Fruit fly (Drosophila melanogaster): ENCODE measurements around the gene ERp44.

ERp44 gene

DNA sequence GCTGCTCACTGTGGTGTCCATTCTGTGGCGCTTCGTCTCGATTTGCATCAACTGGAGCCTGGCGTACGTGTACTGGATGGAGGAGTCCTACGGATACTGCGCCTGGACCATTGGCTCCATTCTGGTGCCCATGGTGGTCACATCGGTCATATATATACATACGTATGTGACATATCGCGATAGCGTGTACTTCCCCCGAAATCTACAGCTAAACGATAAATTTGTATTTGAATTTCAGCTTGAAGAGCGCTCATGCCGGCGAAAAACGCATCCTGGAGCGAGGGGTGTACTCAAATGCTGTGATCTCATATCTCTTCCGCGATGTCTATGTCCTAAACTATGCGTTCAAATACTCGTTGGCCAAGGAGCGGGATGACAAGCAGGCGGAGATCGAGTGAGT, 26.0 kb upstream of the ERp44 start:
- TF ChIP-seq usp (GFP tag; optimal IDR thresholded peaks at IDR 0.05): no peak
- no peak for TF ChIP-seq CG12659 (GFP tag; optimal IDR thresholded peaks at IDR 0.05)
- no peak for TF ChIP-seq GATAe (GFP tag; conservative IDR thresholded peaks at IDR 0.05)
- no peak for TF ChIP-seq Hmx (GFP tag; optimal IDR thresholded peaks at IDR 0.05)
- TF ChIP-seq emc (GFP tag; optimal IDR thresholded peaks at IDR 0.05): no peak
- TF ChIP-seq Lim3 (GFP tag; IDR thresholded peaks at IDR 0.05): no peak
- TF ChIP-seq D (optimal IDR thresholded peaks at IDR 0.05): no peak
- no peak for TF ChIP-seq D (GFP tag; optimal IDR thresholded peaks at IDR 0.05)
- no peak for TF ChIP-seq CG15514 (GFP tag; optimal IDR thresholded peaks at IDR 0.05)
- no peak for TF ChIP-seq CG2889 (GFP tag; IDR thresholded peaks at IDR 0.05)
- no peak for TF ChIP-seq lbe (GFP tag; optimal IDR thresholded peaks at IDR 0.05)
- TF ChIP-seq Dad (GFP tag; optimal IDR thresholded peaks at IDR 0.05): no peak

DNA sequence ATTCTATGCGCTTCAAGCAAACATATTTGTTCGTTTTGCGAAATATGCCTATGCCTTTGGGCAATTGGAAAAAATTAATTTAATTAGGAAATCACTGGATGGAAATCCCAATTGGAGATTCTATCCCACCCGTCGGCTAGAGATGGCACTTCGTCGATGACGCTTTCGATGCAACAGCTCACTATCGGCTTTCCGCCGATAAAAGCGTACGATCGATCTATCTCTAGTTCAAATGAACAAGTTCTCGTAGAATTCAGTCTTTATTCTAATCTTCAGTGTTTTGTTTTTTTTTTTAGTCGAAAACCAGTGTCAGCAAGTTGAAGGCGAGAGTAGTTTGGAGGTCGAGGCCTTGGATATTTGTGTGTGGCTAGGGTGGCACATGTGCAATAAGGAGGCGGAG, 25.5 kb upstream of the ERp44 start, which contains the start of the genes CG9917 and CG32579:
TSS of gene CG9917 (minus strand) at position 169 of the 400 bp plus-strand sequence.
TSS of gene CG32579 (plus strand) at position 224 of the 400 bp plus-strand sequence.
- TF ChIP-seq CG16815 (GFP tag; optimal IDR thresholded peaks at IDR 0.05) (no peak), Ets97D (GFP tag; optimal IDR thresholded peaks at IDR 0.05) (peak; percentile 55), tgo (GFP tag; IDR thresholded peaks at IDR 0.05) (no peak), otp (GFP tag; IDR thresholded peaks at IDR 0.05) (no peak), zen (tag; optimal IDR thresholded peaks at IDR 0.05) (peak; percentile 23), Neu2 (GFP tag; optimal IDR thresholded peaks at IDR 0.05; ENCODE audit: borderline replicate concordance) (peak; percentile 69), PHDP (tag; optimal IDR thresholded peaks at IDR 0.05) (no peak), CG16813 (GFP tag; IDR thresholded peaks at IDR 0.05; ENCODE audit: partially characterized antibody) (peak; percentile 80), shn (GFP tag; optimal IDR thresholded peaks at IDR 0.05) (no peak), Pdp1 (GFP tag; optimal IDR thresholded peaks at IDR 0.05) (peak in 1 of 2 experiments; percentile 6), CG43689 (GFP tag; IDR thresholded peaks at IDR 0.05) (no peak), sug (tag; optimal IDR thresholded peaks at IDR 0.05) (peak; percentile 7), Fer1 (GFP tag; optimal IDR thresholded peaks at IDR 0.05) (peak; percentile 13), Dref (GFP tag; IDR thresholded peaks at IDR 0.05) (peak; percentile 92), ci (GFP tag; IDR thresholded peaks at IDR 0.05) (no peak; the same call in 2 of the 3 replicates), BEAF-32 (GFP tag; optimal IDR thresholded peaks at IDR 0.05) (peak; percentile 76), CG3995 (GFP tag; optimal IDR thresholded peaks at IDR 0.05) (peak; percentile 80), grn (GFP tag; optimal IDR thresholded peaks at IDR 0.05) (peak; percentile 7), CG6854 (GFP tag; optimal IDR thresholded peaks at IDR 0.05) (no peak), CG11504 (tag; optimal IDR thresholded peaks at IDR 0.05) (no peak), CG2678 (tag; optimal IDR thresholded peaks at IDR 0.05) (no peak), D19B (GFP tag; optimal IDR thresholded peaks at IDR 0.05) (no peak), vnd (GFP tag; IDR thresholded peaks at IDR 0.05; ENCODE audit: partially characterized antibody) (peak; percentile 65; the same call in 2 of the 3 replicates), lmd (GFP tag; IDR thresholded peaks at IDR 0.05) (no peak), cad (GFP tag; optimal IDR thresholded peaks at IDR 0.05) (no peak), CG34376 (GFP tag; optimal IDR thresholded peaks at IDR 0.05) (peak; percentile 13), Sry-δ (GFP tag; optimal IDR thresholded peaks at IDR 0.05) (peak; percentile 93), CG2129 (GFP tag; IDR thresholded peaks at IDR 0.05; ENCODE audit: partially characterized antibody) (peak; percentile 35; the same call in 1 of the 2 replicates), schlank (tag; optimal IDR thresholded peaks at IDR 0.05) (no peak), CG11456 (GFP tag; IDR thresholded peaks at IDR 0.05) (no peak), sens (GFP tag) (peak; percentile 72), CG14441 (GFP tag; IDR thresholded peaks at IDR 0.05) (no peak), Dll (GFP tag; IDR thresholded peaks at IDR 0.05; ENCODE audit: partially characterized antibody) (peak; percentile 77), CG17328 (GFP tag; IDR thresholded peaks at IDR 0.05) (peak; percentile 31; the same call in 1 of the 2 replicates), CG4617 (GFP tag; optimal IDR thresholded peaks at IDR 0.05; ENCODE audit: borderline replicate concordance) (peak; percentile 28), insv (GFP tag; optimal IDR thresholded peaks at IDR 0.05) (peak; percentile 86 to 97), CG12219 (GFP tag; optimal IDR thresholded peaks at IDR 0.05) (no peak), MBD-R2 (GFP tag; IDR thresholded peaks at IDR 0.05) (peak; percentile 84), HLH54F (GFP tag; optimal IDR thresholded peaks at IDR 0.05) (no peak)

All from whole organism, embryonic.